Fruit fly (Drosophila melanogaster) whole organism, embryonic: ENCODE results near the gene CG2616.

Experiments
- Ada2b ChIP-seq: fragments of 200-800 bp; sonication (Bioruptor generic); IDR thresholded peaks from 2 replicates; pipeline ENCODE4 v1.3.6; 2022; ENCODE audit warnings: missing biosample characterization, missing genetic modification characterization
- Adf1 ChIP-seq: fragments of 200-800 bp; sonication (Bioruptor generic); IDR thresholded peaks from 2 replicates; pipeline ENCODE4 v1.3.6; 2022; ENCODE audit warnings: missing biosample characterization, missing genetic modification characterization
- Atf-2 ChIP-seq: fragments of 200-800 bp; sonication (Bioruptor generic); optimal IDR thresholded peaks from 2 replicates; lab custom pipeline; 2016; ENCODE audit warnings: missing biosample characterization, missing genetic modification characterization
- CG10321 ChIP-seq: fragments of 200-800 bp; sonication (Bioruptor generic); IDR thresholded peaks from 2 replicates; pipeline ENCODE4 v1.3.6; 2022; ENCODE audit warnings: missing biosample characterization, missing genetic modification characterization
- CG11696 ChIP-seq: fragments of 200-800 bp; sonication (Bioruptor generic); IDR thresholded peaks from 2 replicates; pipeline ENCODE4 v1.3.6; 2022; ENCODE audit warnings: missing biosample characterization, missing genetic modification characterization
- CG13287 ChIP-seq: fragments of 200-800 bp; sonication (Bioruptor generic); IDR thresholded peaks from 2 replicates; pipeline ENCODE4 v1.3.6; 2022; ENCODE audit warnings: missing biosample characterization, missing genetic modification characterization; ENCODE audit not compliant: partially characterized antibody
- CG13424 ChIP-seq: fragments of 200-800 bp; sonication (Bioruptor generic); optimal IDR thresholded peaks from 2 replicates; lab custom pipeline; 2019; ENCODE audit warnings: missing biosample characterization, mild to moderate bottlenecking, missing genetic modification characterization, moderate library complexity
- CG13894 ChIP-seq: fragments of 200-800 bp; sonication (Bioruptor generic); optimal IDR thresholded peaks from 3 replicates; lab custom pipeline; 2018; ENCODE audit warnings: missing biosample characterization, mild to moderate bottlenecking, missing genetic modification characterization, moderate library complexity
- CG14441 ChIP-seq: fragments of 200-800 bp; sonication (Bioruptor generic); IDR thresholded peaks from 2 replicates; pipeline ENCODE4 v1.3.6; 2022; ENCODE audit warnings: missing biosample characterization, missing genetic modification characterization
- CG14710 ChIP-seq: fragments of 200-800 bp; sonication (Bioruptor generic); optimal IDR thresholded peaks from 3 replicates; lab custom pipeline; 2019; ENCODE audit warnings: missing biosample characterization, mild to moderate bottlenecking, missing genetic modification characterization, moderate library complexity
- CG17385 ChIP-seq: fragments of 200-800 bp; sonication (Bioruptor generic); optimal IDR thresholded peaks from 3 replicates; lab custom pipeline; 2018; ENCODE audit warnings: missing biosample characterization, mild to moderate bottlenecking, missing genetic modification characterization
- CG17802 ChIP-seq: fragments of 200-800 bp; sonication (Bioruptor generic); optimal IDR thresholded peaks from 2 replicates; lab custom pipeline; 2018; ENCODE audit warnings: missing biosample characterization, mild to moderate bottlenecking, missing genetic modification characterization, moderate library complexity
- CG18011 ChIP-seq: fragments of 200-800 bp; sonication (Bioruptor generic); optimal IDR thresholded peaks from 2 replicates; lab custom pipeline; 2017; ENCODE audit warnings: missing biosample characterization, missing genetic modification characterization, mild to moderate bottlenecking, moderate library complexity, missing genotype
- CG1832 ChIP-seq: fragments of 200-800 bp; sonication (Bioruptor generic); optimal IDR thresholded peaks from 2 replicates; lab custom pipeline; 2017; ENCODE audit warnings: missing biosample characterization, mild to moderate bottlenecking, missing genetic modification characterization, inconsistent platforms
- CG30431 ChIP-seq: fragments of 200-800 bp; sonication (Bioruptor generic); optimal IDR thresholded peaks from 2 replicates; lab custom pipeline; 2017; ENCODE audit warnings: missing biosample characterization, missing genetic modification characterization
- CG31441 ChIP-seq: fragments of 200-800 bp; sonication (Bioruptor generic); IDR thresholded peaks from 2 replicates; pipeline ENCODE4 v1.3.6; 2022; ENCODE audit warnings: missing biosample characterization, missing genetic modification characterization
- CG3163 ChIP-seq: fragments of 200-800 bp; sonication (Bioruptor generic); optimal IDR thresholded peaks from 3 replicates; lab custom pipeline; 2016; ENCODE audit warnings: missing biosample characterization, missing genetic modification characterization
- CG4854 ChIP-seq: fragments of 200-800 bp; sonication (Bioruptor generic); optimal IDR thresholded peaks from 2 replicates; lab custom pipeline; 2016; ENCODE audit warnings: missing biosample characterization, missing genetic modification characterization, inconsistent platforms
- CG8388 ChIP-seq: fragments of 200-800 bp; sonication (Bioruptor generic); optimal IDR thresholded peaks from 2 replicates; lab custom pipeline; 2019; ENCODE audit warnings: missing biosample characterization, mild to moderate bottlenecking, missing genetic modification characterization, moderate library complexity
- CG8478 ChIP-seq: fragments of >200 bp; optimal IDR thresholded peaks from 2 replicates; lab custom pipeline; 2018
- CG9876 ChIP-seq: fragments of 200-800 bp; sonication (Bioruptor generic); optimal IDR thresholded peaks from 2 replicates; lab custom pipeline; 2016; ENCODE audit warnings: missing biosample characterization, missing genetic modification characterization
- Deaf1 ChIP-seq: fragments of 200-800 bp; optimal IDR thresholded peaks from 3 replicates; lab custom pipeline; 2019; ENCODE audit warnings: missing biosample characterization, mild to moderate bottlenecking, missing genetic modification characterization, moderate library complexity
- Ets65A ChIP-seq: fragments of 200-800 bp; sonication (Bioruptor generic); peaks from one replicate; lab custom pipeline; 2016; ENCODE audit warnings: missing biosample characterization, missing genetic modification characterization
- Hmr ChIP-seq: fragments of 200-800 bp; sonication (Bioruptor generic); optimal IDR thresholded peaks from 3 replicates; lab custom pipeline; 2017; ENCODE audit warnings: mild to moderate bottlenecking, missing biosample characterization, missing genetic modification reagents, missing genetic modification characterization
- Hr51 ChIP-seq, 2 experiments: fragments of 200-800 bp; sonication (Bioruptor generic); optimal IDR thresholded peaks; 2 replicates in 1 of 2; 3 replicates in 1 of 2; lab custom pipeline; 2016 to 2018; ENCODE audit warnings: missing biosample characterization in 2 of 2, missing genetic modification characterization in 2 of 2, mild to moderate bottlenecking in 1 of 2, moderate library complexity in 1 of 2
- Mad ChIP-seq: fragments of 200-800 bp; sonication (Bioruptor generic); optimal IDR thresholded peaks from 2 replicates; lab custom pipeline; 2016; ENCODE audit warnings: missing biosample characterization, missing genetic modification characterization
- Opbp ChIP-seq: fragments of 200-800 bp; sonication (Bioruptor generic); IDR thresholded peaks from 3 replicates; pipeline ENCODE4 v1.3.6; 2022; ENCODE audit warnings: missing biosample characterization, missing genetic modification characterization; ENCODE audit not compliant: partially characterized antibody
- Poxn ChIP-seq: fragments of 200-800 bp; sonication (Bioruptor generic); IDR thresholded peaks from 2 replicates; pipeline ENCODE4 v1.3.6; 2022; ENCODE audit warnings: missing biosample characterization, missing genetic modification characterization
- Stat92E ChIP-seq, 3 experiments: fragments of >200 bp in 2 of 3; fragments of 200-800 bp in 1 of 3; sonication (Bioruptor generic) in 1 of 3; optimal IDR thresholded peaks; 2 replicates each; lab custom pipeline; 2017 to 2019; ENCODE audit warnings: missing biosample characterization in 3 of 3, missing genetic modification characterization in 3 of 3, mild to moderate bottlenecking in 1 of 3, moderate library complexity in 1 of 3
- Trl ChIP-seq, 3 experiments: fragments of >200 bp in 2 of 3; fragments of 200-800 bp in 1 of 3; sonication (Bioruptor generic) in 1 of 3; optimal IDR thresholded peaks; 2 replicates in 1 of 3; 3 replicates in 2 of 3; lab custom pipeline; 2016 to 2017; ENCODE audit warnings: missing biosample characterization in 1 of 3, missing genetic modification characterization in 1 of 3
- abd-A ChIP-seq: fragments of 200-800 bp; sonication (Bioruptor generic); optimal IDR thresholded peaks from 3 replicates; lab custom pipeline; 2019; ENCODE audit warnings: missing biosample characterization, mild to moderate bottlenecking, missing genetic modification characterization, moderate library complexity
- cato ChIP-seq: fragments of 200-800 bp; sonication (Bioruptor generic); optimal IDR thresholded peaks from 2 replicates; lab custom pipeline; 2016; ENCODE audit warnings: missing biosample characterization, missing genetic modification characterization, borderline replicate concordance
- chinmo ChIP-seq: fragments of 200-800 bp; sonication (Bioruptor generic); IDR thresholded peaks from 4 replicates; pipeline ENCODE4 v1.3.6; 2022; ENCODE audit warnings: missing biosample characterization, missing genetic modification characterization; ENCODE audit not compliant: partially characterized antibody
- ems ChIP-seq: fragments of 200-800 bp; sonication (Bioruptor generic); optimal IDR thresholded peaks from 3 replicates; lab custom pipeline; 2016; ENCODE audit warnings: missing biosample characterization, missing genetic modification characterization
- eve ChIP-seq, 2 experiments: fragments of >200 bp; optimal IDR thresholded peaks; 2 replicates each; lab custom pipeline; 2017; ENCODE audit warnings: missing biosample characterization in 2 of 2, missing genetic modification characterization in 2 of 2
- lov ChIP-seq, 2 experiments: fragments of 200-800 bp in 1 of 2; fragments of >200 bp in 1 of 2; sonication (Bioruptor generic) in 1 of 2; IDR thresholded peaks in 1 of 2; optimal IDR thresholded peaks in 1 of 2; 2 replicates in 1 of 2; 3 replicates in 1 of 2; pipeline versions ENCODE4 v1.3.6 to Lab custom; 2017 to 2022; ENCODE audit warnings: missing biosample characterization in 1 of 2, missing genetic modification characterization in 1 of 2
- phol ChIP-seq: fragments of 200-800 bp; sonication (Bioruptor generic); optimal IDR thresholded peaks from 3 replicates; lab custom pipeline; 2018; ENCODE audit warnings: missing biosample characterization, mild to moderate bottlenecking, missing genetic modification characterization, moderate library complexity
- scrt ChIP-seq: fragments of 200-800 bp; sonication (Bioruptor generic); optimal IDR thresholded peaks from 2 replicates; lab custom pipeline; 2018; ENCODE audit warnings: missing biosample characterization, mild to moderate bottlenecking, missing genetic modification characterization, moderate library complexity
- sr ChIP-seq: fragments of 200-800 bp; sonication (Bioruptor generic); IDR thresholded peaks from 3 replicates; pipeline ENCODE4 v1.3.6; 2022; ENCODE audit warnings: missing biosample characterization, missing genetic modification characterization
- stwl ChIP-seq: fragments of 200-800 bp; sonication (Bioruptor generic); optimal IDR thresholded peaks from 3 replicates; lab custom pipeline; 2018; ENCODE audit warnings: missing biosample characterization, mild to moderate bottlenecking, missing genetic modification characterization, moderate library complexity
- tgo ChIP-seq: fragments of 200-800 bp; sonication (Bioruptor generic); IDR thresholded peaks from 3 replicates; pipeline ENCODE4 v1.3.6; 2022; ENCODE audit warnings: missing biosample characterization, missing genetic modification characterization
- zen2 ChIP-seq: fragments of 200-800 bp; sonication (Bioruptor generic); IDR thresholded peaks from 3 replicates; pipeline ENCODE4 v1.3.6; 2022; ENCODE audit warnings: missing biosample characterization, missing genetic modification characterization; ENCODE audit not compliant: partially characterized antibody
- zfh1 ChIP-seq: fragments of 200-800 bp; sonication (Bioruptor generic); IDR thresholded peaks from 3 replicates; pipeline ENCODE4 v1.3.6; 2022; ENCODE audit warnings: missing biosample characterization, missing genetic modification characterization

CG2616 gene

DNA sequence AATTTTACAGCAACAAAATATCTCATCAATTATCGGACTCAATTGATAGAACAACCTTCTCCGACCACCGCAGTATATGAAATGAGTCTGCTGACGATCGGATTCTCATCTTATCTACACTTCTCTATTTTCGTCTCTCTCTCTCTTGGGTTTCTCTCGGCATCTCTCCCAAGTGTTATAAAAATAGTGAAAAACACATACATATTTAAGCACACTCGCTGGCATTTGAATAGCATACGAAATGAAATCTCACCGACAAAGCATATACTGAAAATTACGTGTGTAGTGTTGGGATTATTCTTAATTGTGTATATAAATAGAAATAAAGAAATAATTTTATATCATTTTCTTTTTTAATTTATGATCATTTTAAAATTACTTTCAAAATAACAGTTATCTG is 27.8 kb downstream of the CG2616 start, which contains the start of gene pyd3 (continued):
- TF ChIP-seq CG13424 = peak; percentile 15
- TF ChIP-seq CG14710 (tag; lab: Kevin White, UChicago) = no peak
- peak; percentile 31 for TF ChIP-seq stwl (tag; lab: Kevin White, UChicago)
- no peak for TF ChIP-seq Atf-2
- no peak for TF ChIP-seq CG4854
- TF ChIP-seq Hr51 (GFP tag; optimal IDR thresholded peaks at IDR 0.05; lab: Kevin White, UChicago) = peak in 1 of 2 experiments; percentile 24
- TF ChIP-seq CG11696 (GFP tag; lab: Robert Waterston, UW) = peak; percentile 98
- TF ChIP-seq zfh1 (GFP tag; lab: Robert Waterston, UW) = peak; percentile 35; the same call in 1 of the 3 replicates
- TF ChIP-seq Ada2b (GFP tag; lab: Robert Waterston, UW) = peak; percentile 16; the same call in 1 of the 2 replicates
- TF ChIP-seq tgo (GFP tag; lab: Robert Waterston, UW) = peak; percentile 33; the same call in 1 of the 3 replicates
- TF ChIP-seq Trl (optimal IDR thresholded peaks at IDR 0.05; lab: Kevin White, UChicago) = peak; percentile 70 to 73
- TF ChIP-seq Trl (GFP tag; optimal IDR thresholded peaks at IDR 0.05; lab: Kevin White, UChicago) = no peak
- TF ChIP-seq Opbp (GFP tag; lab: Robert Waterston, UW) = no peak
- no peak for TF ChIP-seq abd-A (tag; lab: Kevin White, UChicago)
- TF ChIP-seq CG8388 (GFP tag; lab: Kevin White, UChicago) = peak; percentile 19
- TF ChIP-seq ems (GFP tag; lab: Kevin White, UChicago) = no peak
- no peak for TF ChIP-seq CG9876 (GFP tag; lab: Kevin White, UChicago)

dm6 chr3R:7753518-7753917 is 31.3 kb downstream of the CG2616 start:
- TF ChIP-seq Trl (optimal IDR thresholded peaks at IDR 0.05; lab: Kevin White, UChicago) (peak; percentile 15 to 21), Trl (GFP tag; optimal IDR thresholded peaks at IDR 0.05; lab: Kevin White, UChicago) (no peak), Stat92E (GFP tag; optimal IDR thresholded peaks at IDR 0.05; lab: Kevin White, UChicago) (no peak), CG10321 (peak; percentile 92), CG3163 (peak; percentile 97), chinmo (0 out of 4 replicates have a peak, but pooled peaks have one; percentile 21), Adf1 (GFP tag; lab: Robert Waterston, UW) (peak; percentile 50), eve (GFP tag; optimal IDR thresholded peaks at IDR 0.05; lab: Kevin White, UChicago) (no peak), CG8478 (lab: Kevin White, UChicago) (no peak), abd-A (tag; lab: Kevin White, UChicago) (peak; percentile 15), CG14441 (no peak), zen2 (GFP tag; lab: Robert Waterston, UW) (peak; percentile 15; the same call in 1 of the 3 replicates), Mad (GFP tag; lab: Kevin White, UChicago) (no peak), cato (no peak), Hmr (GFP tag; lab: Kevin White, UChicago) (peak; percentile 14), CG31441 (GFP tag; lab: Robert Waterston, UW) (no peak), sr (GFP tag; lab: Robert Waterston, UW) (no peak), CG17385 (GFP tag; lab: Kevin White, UChicago) (no peak), Deaf1 (peak; percentile 97), CG18011 (GFP tag; lab: Kevin White, UChicago) (no peak), CG1832 (GFP tag; lab: Kevin White, UChicago) (peak; percentile 81), Ets65A (GFP tag; lab: Kevin White, UChicago) (peak; percentile 28), scrt (peak; percentile 19), Atf-2 (no peak), CG17802 (tag; lab: Kevin White, UChicago) (no peak), CG13894 (tag; lab: Kevin White, UChicago) (peak; percentile 1), CG13287 (peak; percentile 14; the same call in 1 of the 2 replicates), phol (tag; lab: Kevin White, UChicago) (no peak), CG30431 (GFP tag; lab: Kevin White, UChicago) (no peak), lov (optimal IDR thresholded peaks at IDR 0.05; lab: Kevin White, UChicago) (no peak), lov (GFP tag; IDR thresholded peaks at IDR 0.05; lab: Robert Waterston, UW) (no peak), Poxn (GFP tag; lab: Robert Waterston, UW) (no peak)
